Worm (Caenorhabditis elegans) whole organism, L3 larva: ENCODE measurements around the gene sra-8.

ENCODE experiments used
- aly-2 ChIP-seq: fragments of 150-350 bp; optimal IDR thresholded peaks from 2 replicates; lab custom pipeline; 2014; ENCODE audit warnings: missing biosample characterization, missing genetic modification characterization
- fkh-10 ChIP-seq: sonication (generic microtip); optimal IDR thresholded peaks from 2 replicates; lab custom pipeline; 2017; ENCODE audit warnings: missing biosample characterization, missing genetic modification reagents, missing genetic modification characterization
- nhr-237 ChIP-seq: fragments of 150-350 bp; optimal IDR thresholded peaks from 2 replicates; lab custom pipeline; 2014; ENCODE audit warnings: missing biosample characterization, missing genetic modification characterization
- nhr-76 ChIP-seq: fragments of 150-350 bp; sonication (generic microtip); optimal IDR thresholded peaks from 5 replicates; lab custom pipeline; 2014; ENCODE audit warnings: missing biosample characterization, missing genetic modification characterization

ce11 chrII:9559929-9560328 is 22.4 kb downstream of the sra-8 start, which contains the start of gene F35H8.4:
- TF ChIP-seq aly-2 (no peak), nhr-237 (no peak), fkh-10 (GFP tag; lab: Kevin White, UChicago) (no peak), nhr-76 (tag; lab: Kevin White, UChicago) (no peak)
